Worm (Caenorhabditis elegans) whole organism, L4 larva: ENCODE data around the gene sds-22.

Experiments used
- F44E2.7 ChIP-seq: fragments of 200-800 bp; sonication (Bioruptor generic); IDR thresholded peaks from 2 replicates; pipeline ENCODE4 v2.1.2; 2022; ENCODE audit warnings: missing genetic modification characterization, missing compliant biosample characterization
- F49E8.2 ChIP-seq: sonication (generic microtip); optimal IDR thresholded peaks from 2 replicates; lab custom pipeline; 2016; ENCODE audit warnings: missing compliant biosample characterization, mild to moderate bottlenecking, missing genetic modification characterization, borderline replicate concordance
- T20F7.1 ChIP-seq: fragments of 200-800 bp; sonication (Bioruptor generic); optimal IDR thresholded peaks from 2 replicates; lab custom pipeline; 2018; ENCODE audit warnings: mild to moderate bottlenecking, missing genetic modification characterization, missing compliant biosample characterization
- T26A8.4 ChIP-seq: fragments of 200-800 bp; sonication (Bioruptor generic); IDR thresholded peaks from 2 replicates; pipeline ENCODE4 v1.3.6; 2022; ENCODE audit warnings: missing genetic modification characterization, missing compliant biosample characterization
- Y5F2A.4 ChIP-seq: fragments of 200-800 bp; sonication (Bioruptor generic); optimal IDR thresholded peaks from 2 replicates; lab custom pipeline; 2018; ENCODE audit warnings: mild to moderate bottlenecking, missing genetic modification characterization, missing compliant biosample characterization
- ZK337.2 ChIP-seq: fragments of 200-800 bp; sonication (Bioruptor generic); IDR thresholded peaks from 2 replicates; pipeline ENCODE4 v1.3.6; 2022; ENCODE audit warnings: missing genetic modification reagents, missing genetic modification characterization, missing compliant biosample characterization
- ZK546.5 ChIP-seq, 2 experiments: sonication (generic microtip); optimal IDR thresholded peaks; 2 replicates each; lab custom pipeline; 2017; ENCODE audit warnings: missing biosample characterization in 2 of 2, missing genetic modification characterization in 2 of 2
- ama-1 ChIP-seq: fragments of 150-350 bp; optimal IDR thresholded peaks from 2 replicates; lab custom pipeline; 2014; ENCODE audit warnings: inconsistent platforms, mixed read lengths
- arid-1 ChIP-seq: fragments of 200-800 bp; sonication (Bioruptor generic); conservative IDR thresholded peaks from 2 replicates; pipeline ENCODE4 v1.3.6; 2022; ENCODE audit warnings: missing genetic modification reagents, missing genetic modification characterization, missing compliant biosample characterization
- ces-1 ChIP-seq: fragments of 150-350 bp; sonication (generic microtip); optimal IDR thresholded peaks from 4 replicates; lab custom pipeline; 2014; ENCODE audit warnings: missing biosample characterization, missing genetic modification reagents, missing genetic modification characterization
- cey-2 ChIP-seq: sonication (generic microtip); optimal IDR thresholded peaks from 3 replicates; lab custom pipeline; 2017; ENCODE audit warnings: missing genetic modification characterization, mild to moderate bottlenecking, missing compliant biosample characterization, antibody characterized with exemption, borderline replicate concordance; ENCODE audit not compliant: insufficient read depth
- ctbp-1 ChIP-seq: fragments of 200-800 bp; sonication (Bioruptor generic); IDR thresholded peaks from 2 replicates; pipeline ENCODE4 v1.3.6; 2022; ENCODE audit warnings: missing genetic modification reagents, missing genetic modification characterization, missing compliant biosample characterization
- daf-16 ChIP-seq, 3 experiments: sonication (generic microtip); optimal IDR thresholded peaks; 2 replicates each; lab custom pipeline; 2016 to 2017; ENCODE audit warnings: missing genetic modification characterization in 3 of 3, missing genetic modification reagents in 3 of 3, mild to moderate bottlenecking in 2 of 3, missing compliant biosample characterization in 2 of 3, missing biosample characterization in 1 of 3, moderate library complexity in 1 of 3
- daf-8 ChIP-seq: fragments of 200-800 bp; sonication (Bioruptor generic); IDR thresholded peaks from 2 replicates; pipeline ENCODE4 v1.3.6; 2022; ENCODE audit warnings: missing genetic modification characterization, missing compliant biosample characterization
- dmd-8 ChIP-seq: fragments of 200-800 bp; sonication (Bioruptor generic); IDR thresholded peaks from 2 replicates; pipeline ENCODE4 v1.3.6; 2022; ENCODE audit warnings: missing genetic modification characterization, missing compliant biosample characterization
- dmd-9 ChIP-seq: fragments of 200-800 bp; sonication (Bioruptor generic); IDR thresholded peaks from 2 replicates; pipeline ENCODE4 v1.3.6; 2022; ENCODE audit warnings: missing genetic modification reagents, missing genetic modification characterization, missing compliant biosample characterization
- dve-1 ChIP-seq: sonication (generic microtip); optimal IDR thresholded peaks from 2 replicates; lab custom pipeline; 2017; ENCODE audit warnings: antibody characterized with exemption, mild to moderate bottlenecking, missing genetic modification characterization, missing compliant biosample characterization; ENCODE audit not compliant: insufficient read depth
- fos-1 ChIP-seq: fragments of 150-350 bp; optimal IDR thresholded peaks from 2 replicates; lab custom pipeline; 2014; ENCODE audit warnings: missing biosample characterization, missing genetic modification characterization
- gei-8 ChIP-seq: fragments of 200-800 bp; sonication (Bioruptor generic); optimal IDR thresholded peaks from 2 replicates; lab custom pipeline; 2018; ENCODE audit warnings: mild to moderate bottlenecking, missing genetic modification characterization, missing compliant biosample characterization
- hlh-30 ChIP-seq: sonication (generic microtip); optimal IDR thresholded peaks from 2 replicates; lab custom pipeline; 2017; ENCODE audit warnings: antibody characterized with exemption, mild to moderate bottlenecking, missing genetic modification characterization, missing compliant biosample characterization; ENCODE audit not compliant: insufficient read depth
- hmg-1.1 ChIP-seq: fragments of 200-800 bp; sonication (Bioruptor generic); IDR thresholded peaks from 2 replicates; pipeline ENCODE4 v1.3.6; 2022; ENCODE audit warnings: missing genetic modification reagents, missing genetic modification characterization, missing compliant biosample characterization
- lin-13 ChIP-seq: fragments of 150-350 bp; optimal IDR thresholded peaks from 2 replicates; lab custom pipeline; 2014; ENCODE audit warnings: missing biosample characterization, missing genetic modification reagents, missing genetic modification characterization
- lin-15B ChIP-seq: fragments of 150-350 bp; sonication (generic microtip); optimal IDR thresholded peaks from 3 replicates; lab custom pipeline; 2014; ENCODE audit warnings: missing biosample characterization, missing genetic modification characterization
- lir-3 ChIP-seq: sonication (generic microtip); optimal IDR thresholded peaks from 2 replicates; lab custom pipeline; 2016; ENCODE audit warnings: mild to moderate bottlenecking, missing genetic modification characterization, missing compliant biosample characterization
- madf-5 ChIP-seq, 2 experiments: fragments of 200-800 bp; sonication (Bioruptor generic); IDR thresholded peaks; 2 replicates each; pipeline ENCODE4 v1.3.6; 2022; ENCODE audit warnings: missing compliant biosample characterization in 2 of 2, missing genetic modification characterization in 2 of 2
- mdl-1 ChIP-seq, 2 experiments: fragments of 150-350 bp in 1 of 2; sonication (generic microtip) in 1 of 2; optimal IDR thresholded peaks; 2 replicates each; lab custom pipeline; 2014 to 2017; ENCODE audit warnings: missing biosample characterization in 2 of 2, missing genetic modification characterization in 2 of 2
- mes-2 ChIP-seq: sonication (generic microtip); optimal IDR thresholded peaks from 2 replicates; lab custom pipeline; 2016; ENCODE audit warnings: missing genotype, mild to moderate bottlenecking, missing genetic modification characterization, missing compliant biosample characterization; ENCODE audit not compliant: poor library complexity, severe bottlenecking
- mxl-2 ChIP-seq: fragments of 200-800 bp; sonication (Bioruptor generic); conservative IDR thresholded peaks from 2 replicates; pipeline ENCODE4 v1.3.6; 2022; ENCODE audit warnings: missing genetic modification reagents, missing genetic modification characterization, missing compliant biosample characterization
- nhr-25 ChIP-seq: sonication (generic microtip); optimal IDR thresholded peaks from 2 replicates; lab custom pipeline; 2017; ENCODE audit warnings: missing genetic modification characterization, mild to moderate bottlenecking, missing compliant biosample characterization, antibody characterized with exemption, moderate library complexity, borderline replicate concordance; ENCODE audit not compliant: insufficient read depth
- nhr-28 ChIP-seq: fragments of 150-350 bp; optimal IDR thresholded peaks from 2 replicates; lab custom pipeline; 2014; ENCODE audit warnings: missing biosample characterization, missing genetic modification characterization
- nhr-42 ChIP-seq: fragments of 200-800 bp; sonication (Bioruptor generic); IDR thresholded peaks from 2 replicates; pipeline ENCODE4 v1.3.6; 2022; ENCODE audit warnings: missing genetic modification characterization, missing compliant biosample characterization
- nhr-48 ChIP-seq: sonication (generic microtip); optimal IDR thresholded peaks from 2 replicates; lab custom pipeline; 2016; ENCODE audit warnings: mild to moderate bottlenecking, missing genetic modification characterization, missing compliant biosample characterization
- pha-4 ChIP-seq, 2 experiments: fragments of 150-350 bp in 1 of 2; fragments of 200-800 bp in 1 of 2; sonication (Bioruptor generic) in 1 of 2; IDR thresholded peaks in 1 of 2; optimal IDR thresholded peaks in 1 of 2; 2 replicates each; pipeline versions ENCODE4 v1.3.6 to Lab custom; 2014 to 2022; ENCODE audit warnings: missing genetic modification characterization in 2 of 2, missing genetic modification reagents in 2 of 2, missing biosample characterization in 1 of 2, missing compliant biosample characterization in 1 of 2
- php-3 ChIP-seq: fragments of 200-800 bp; sonication (Bioruptor generic); IDR thresholded peaks from 2 replicates; pipeline ENCODE4 v1.3.6; 2022; ENCODE audit warnings: missing genetic modification reagents, missing genetic modification characterization, missing compliant biosample characterization
- rbr-2 ChIP-seq: sonication (generic microtip); optimal IDR thresholded peaks from 2 replicates; lab custom pipeline; 2016; ENCODE audit warnings: missing genotype, missing genetic modification characterization, missing compliant biosample characterization
- sdz-12 ChIP-seq: fragments of 200-800 bp; sonication (Bioruptor generic); optimal IDR thresholded peaks from 2 replicates; lab custom pipeline; 2018; ENCODE audit warnings: mild to moderate bottlenecking, missing genetic modification characterization, missing compliant biosample characterization
- set-16 ChIP-seq: fragments of 200-800 bp; sonication (Bioruptor generic); IDR thresholded peaks from 2 replicates; pipeline ENCODE4 v1.3.6; 2022; ENCODE audit warnings: missing genetic modification reagents, missing genetic modification characterization, missing compliant biosample characterization
- snpc-1.2 ChIP-seq: fragments of 200-800 bp; sonication (Bioruptor generic); IDR thresholded peaks from 2 replicates; pipeline ENCODE4 v1.3.6; 2022; ENCODE audit warnings: missing genetic modification reagents, missing genetic modification characterization, missing compliant biosample characterization
- spr-1 ChIP-seq: sonication (generic microtip); optimal IDR thresholded peaks from 2 replicates; lab custom pipeline; 2016; ENCODE audit warnings: mild to moderate bottlenecking, missing genetic modification characterization, missing compliant biosample characterization
- tra-1 ChIP-seq: fragments of 200-800 bp; sonication (Bioruptor generic); IDR thresholded peaks from 2 replicates; pipeline ENCODE4 v1.3.6; 2022; ENCODE audit warnings: missing genetic modification reagents, missing genetic modification characterization, missing compliant biosample characterization
- unc-130 ChIP-seq: sonication (generic microtip); optimal IDR thresholded peaks from 2 replicates; lab custom pipeline; 2016; ENCODE audit warnings: missing genetic modification reagents, missing genetic modification characterization, missing compliant biosample characterization
- unc-39 ChIP-seq: sonication (generic microtip); optimal IDR thresholded peaks from 2 replicates; lab custom pipeline; 2017; ENCODE audit warnings: missing biosample characterization, missing genetic modification characterization
- unc-62 ChIP-seq, 3 experiments: fragments of 150-350 bp in 1 of 3; sonication (generic microtip); optimal IDR thresholded peaks in 2 of 3; peaks in 1 of 3; 1 replicate in 1 of 3; 2 replicates in 2 of 3; lab custom pipeline; 2014 to 2017; ENCODE audit warnings: missing biosample characterization in 3 of 3, missing genetic modification characterization in 3 of 3, missing genetic modification reagents in 3 of 3, missing genotype in 1 of 3
- zip-11 ChIP-seq: fragments of 200-800 bp; sonication (Bioruptor generic); IDR thresholded peaks from 2 replicates; pipeline ENCODE4 v1.3.6; 2022; ENCODE audit warnings: missing genetic modification characterization, missing compliant biosample characterization
- ztf-7 ChIP-seq: fragments of 150-350 bp; optimal IDR thresholded peaks from 2 replicates; lab custom pipeline; 2014; ENCODE audit warnings: missing biosample characterization, missing genetic modification characterization

Gene sds-22

ce11 chrII:7873843-7874372 is 15.7 kb downstream of the sds-22 start, which contains the start of gene T01H3.3 (continued):
- TF ChIP-seq daf-16 (GFP tag; optimal IDR thresholded peaks at IDR 0.05; lab: Kevin White, UChicago) = no peak
- peak; percentile 16 for TF ChIP-seq daf-16 (tag; optimal IDR thresholded peaks at IDR 0.05; lab: Kevin White, UChicago)
- peak; percentile 67 for TF ChIP-seq mes-2 (tag; lab: Kevin White, UChicago)

ce11 chrII:7877744-7878468 is 19.7 kb downstream of the sds-22 start, which contains the start of gene T01H3.2:
Gene T01H3.2, minus strand, starts transcription at chrII:7877994.
- TF ChIP-seq ztf-7 (tag; lab: Kevin White, UChicago) (no peak), madf-5 (GFP tag; IDR thresholded peaks at IDR 0.05; lab: Robert Waterston, UW) (no peak), sdz-12 (GFP tag; lab: Kevin White, UChicago) (no peak), arid-1 (GFP tag; lab: Robert Waterston, UW) (no peak), T26A8.4 (GFP tag; lab: Robert Waterston, UW) (no peak), ama-1 (lab: Kevin White, UChicago) (peak; percentile 27), snpc-1.2 (GFP tag; lab: Robert Waterston, UW) (no peak), F49E8.2 (tag; lab: Kevin White, UChicago) (no peak), unc-62 (GFP tag; optimal IDR thresholded peaks at IDR 0.05 in 1 of 2; lab: Kevin White, UChicago) (peak in 1 of 2 experiments; percentile 96), unc-62 (tag; optimal IDR thresholded peaks at IDR 0.05; lab: Kevin White, UChicago) (no peak), zip-11 (no peak), ctbp-1 (GFP tag; lab: Robert Waterston, UW) (no peak), T20F7.1 (GFP tag; lab: Kevin White, UChicago) (peak; percentile 71), gei-8 (GFP tag; lab: Kevin White, UChicago) (no peak), lin-15B (tag; lab: Kevin White, UChicago) (no peak), mdl-1 (tag; optimal IDR thresholded peaks at IDR 0.05; lab: Kevin White, UChicago) (no peak), spr-1 (tag; lab: Kevin White, UChicago) (peak; percentile 27), fos-1 (tag; lab: Kevin White, UChicago) (no peak), nhr-42 (GFP tag; lab: Robert Waterston, UW) (no peak), dmd-9 (GFP tag; lab: Robert Waterston, UW) (no peak), hmg-1.1 (GFP tag; lab: Robert Waterston, UW) (no peak), ces-1 (GFP tag; lab: Kevin White, UChicago) (no peak), mxl-2 (GFP tag; lab: Robert Waterston, UW) (no peak), Y5F2A.4 (GFP tag; lab: Kevin White, UChicago) (no peak), unc-130 (GFP tag; lab: Kevin White, UChicago) (no peak), F44E2.7 (no peak), php-3 (GFP tag; lab: Robert Waterston, UW) (no peak; the same call in 1 of the 2 replicates), dmd-8 (GFP tag; lab: Robert Waterston, UW) (no peak), unc-39 (tag; lab: Kevin White, UChicago) (no peak), daf-8 (GFP tag; lab: Robert Waterston, UW) (no peak), lin-13 (GFP tag; lab: Kevin White, UChicago) (no peak), nhr-48 (tag; lab: Kevin White, UChicago) (no peak), hlh-30 (no peak), nhr-28 (tag; lab: Kevin White, UChicago) (no peak), lir-3 (no peak), set-16 (no peak), pha-4 (GFP tag; IDR thresholded peaks at IDR 0.05; lab: Robert Waterston, UW) (no peak), pha-4 (tag; optimal IDR thresholded peaks at IDR 0.05; lab: Kevin White, UChicago) (no peak), rbr-2 (tag; lab: Kevin White, UChicago) (no peak), dve-1 (tag; lab: Kevin White, UChicago) (peak; percentile 37), ZK546.5 (tag; optimal IDR thresholded peaks at IDR 0.05; lab: Kevin White, UChicago) (no peak), nhr-25 (no peak), ZK337.2 (GFP tag; lab: Robert Waterston, UW) (no peak), cey-2 (tag; lab: Kevin White, UChicago) (no peak), tra-1 (GFP tag; lab: Robert Waterston, UW) (no peak)
